Worm (Caenorhabditis elegans): ENCODE data around the gene T16G12.6.

T16G12.6 gene

DNA sequence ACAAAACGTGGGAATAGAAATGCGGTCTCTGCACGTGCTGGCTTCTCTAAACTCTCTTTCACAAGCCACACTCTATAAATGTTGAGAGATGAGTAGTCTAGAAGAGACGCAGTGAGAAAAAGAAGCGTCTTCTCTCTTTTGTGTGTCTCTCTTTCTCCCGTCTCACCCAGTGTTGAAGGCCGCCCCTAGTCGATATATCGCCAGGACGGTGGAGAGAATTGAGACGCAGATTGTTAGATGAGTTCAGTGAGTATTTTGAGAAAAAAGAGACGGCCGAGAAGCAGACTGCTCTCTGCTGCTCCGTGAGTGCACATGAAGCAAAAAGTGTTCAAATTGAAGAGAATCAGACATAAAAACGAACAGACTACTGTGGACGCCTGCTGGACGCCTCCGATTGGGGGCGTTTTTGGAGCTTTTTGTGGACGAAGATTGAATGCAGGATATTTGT lies 27.2 kb downstream of the T16G12.6 start (continued):
- TF ChIP-seq lin-40 (tag; optimal IDR thresholded peaks at IDR 0.05) (peak; percentile 90), Y79H2A.3 (GFP tag; conservative IDR thresholded peaks at IDR 0.05) (no peak), rcor-1 (GFP tag; IDR thresholded peaks at IDR 0.05) (0 out of 2 replicates have a peak, but pooled peaks have one; percentile 27), D2030.7 (GFP tag; IDR thresholded peaks at IDR 0.05) (no peak), nfyb-1 (GFP tag; IDR thresholded peaks at IDR 0.05) (peak; percentile 91), nhr-90 (tag; optimal IDR thresholded peaks at IDR 0.05) (peak; percentile 5), pha-4 (tag; optimal IDR thresholded peaks at IDR 0.05) (peak; percentile 7), madf-10 (tag; optimal IDR thresholded peaks at IDR 0.05) (peak; percentile 54), dox-1 (GFP tag; IDR thresholded peaks at IDR 0.05) (peak; percentile 78), somi-1 (GFP tag; optimal IDR thresholded peaks at IDR 0.05) (peak; percentile 71), sea-2 (GFP tag; IDR thresholded peaks at IDR 0.05) (no peak), efl-1 (GFP tag; optimal IDR thresholded peaks at IDR 0.05) (no peak), F37B4.10 (GFP tag; IDR thresholded peaks at IDR 0.05) (no peak), ztf-26 (tag; optimal IDR thresholded peaks at IDR 0.05) (peak; percentile 59), tbp1 (GFP tag; optimal IDR thresholded peaks at IDR 0.05) (peak; percentile 45), ceh-27 (GFP tag; optimal IDR thresholded peaks at IDR 0.05) (peak; percentile 82), ztf-22 (GFP tag; optimal IDR thresholded peaks at IDR 0.05) (no peak), ets-4 (GFP tag; optimal IDR thresholded peaks at IDR 0.05) (peak; percentile 57), lin-54 (GFP tag; optimal IDR thresholded peaks at IDR 0.05) (peak; percentile 66), Y56A3A.18 (GFP tag; IDR thresholded peaks at IDR 0.05) (no peak), atf-7 (tag; optimal IDR thresholded peaks at IDR 0.05) (peak; percentile 63), hmg-20 (GFP tag; IDR thresholded peaks at IDR 0.05) (no peak), B0336.3 (GFP tag; IDR thresholded peaks at IDR 0.05) (no peak), snpc-4 (GFP tag; optimal IDR thresholded peaks at IDR 0.05) (no peak), snpc-4 (tag; optimal IDR thresholded peaks at IDR 0.05) (peak in 3 of 4 experiments; percentile 24 to 48 (median 32)), ceh-100 (GFP tag; IDR thresholded peaks at IDR 0.05) (no peak), ztf-6 (GFP tag; IDR thresholded peaks at IDR 0.05) (no peak), B0261.1 (tag; optimal IDR thresholded peaks at IDR 0.05) (no peak), sptf-2 (GFP tag; optimal IDR thresholded peaks at IDR 0.05) (no peak), F22D6.2 (tag; optimal IDR thresholded peaks at IDR 0.05) (no peak), ZK185.1 (tag; optimal IDR thresholded peaks at IDR 0.05; ENCODE audit: poor library complexity, severe bottlenecking) (peak; percentile 33), dpl-1 (GFP tag; optimal IDR thresholded peaks at IDR 0.05) (no peak), pbrm-1 (GFP tag; IDR thresholded peaks at IDR 0.05) (peak; percentile 60; the same call in 1 of the 2 replicates), F39B2.1 (GFP tag; IDR thresholded peaks at IDR 0.05) (no peak), chd-7 (tag; optimal IDR thresholded peaks at IDR 0.05) (peak; percentile 79)

- TF ChIP-seq let-607 (tag; optimal IDR thresholded peaks at IDR 0.05) (no peak), nfyb-1 (GFP tag; IDR thresholded peaks at IDR 0.05) (no peak), xnd-1 (tag; optimal IDR thresholded peaks at IDR 0.05) (no peak), ets-4 (GFP tag; optimal IDR thresholded peaks at IDR 0.05) (no peak), B0336.3 (GFP tag; IDR thresholded peaks at IDR 0.05) (no peak), nfya-1 (tag; optimal IDR thresholded peaks at IDR 0.05; ENCODE audit: borderline replicate concordance, insufficient read depth) (no peak), him-1 (tag; optimal IDR thresholded peaks at IDR 0.05) (no peak), zfh-2 (GFP tag; conservative IDR thresholded peaks at IDR 0.05) (no peak), dpff-1 (tag; optimal IDR thresholded peaks at IDR 0.05) (no peak), egl-44 (GFP tag; IDR thresholded peaks at IDR 0.05) (no peak), lin-54 (GFP tag; optimal IDR thresholded peaks at IDR 0.05) (no peak), zim-3 (tag; optimal IDR thresholded peaks at IDR 0.05) (no peak), ztf-25 (GFP tag; IDR thresholded peaks at IDR 0.05) (no peak)
These were observed 28.6 kb downstream of the T16G12.6 start, which contains the start of gene spop-1 for ce11 chrIII:10097981-10098380. Gene spop-1, minus strand, starts transcription at chrIII:10098081.
